Worm (Caenorhabditis elegans): ENCODE measurements around the gene fbxb-55.

DNA sequence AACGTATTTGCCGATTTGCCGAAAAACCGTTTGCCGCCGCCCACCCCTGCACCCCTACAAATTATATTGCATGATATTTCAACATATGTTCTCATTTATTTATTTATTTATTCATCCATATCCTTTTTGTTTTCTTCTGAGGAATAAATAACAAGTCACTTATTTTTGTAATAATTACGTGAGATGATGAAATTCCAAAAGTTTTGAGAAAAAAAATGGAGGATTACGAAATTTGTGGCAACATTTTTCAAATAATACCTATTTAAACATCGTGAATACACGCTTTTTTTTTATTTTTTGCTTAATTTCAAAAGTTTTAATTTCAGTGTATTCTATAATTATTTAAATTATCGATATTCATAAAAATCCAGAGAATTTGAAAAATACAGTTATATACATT is 28.4 kb downstream of the fbxb-55 start:
- TF ChIP-seq nhr-77 (tag; optimal IDR thresholded peaks at IDR 0.05): no peak
- no peak for TF ChIP-seq nhr-23 (tag; optimal IDR thresholded peaks at IDR 0.05)
- TF ChIP-seq R02D3.7 (tag; optimal IDR thresholded peaks at IDR 0.05): no peak
- TF ChIP-seq ama-1 (optimal IDR thresholded peaks at IDR 0.05): no peak
- TF ChIP-seq unc-62 (GFP tag; optimal IDR thresholded peaks at IDR 0.05): no peak
- TF ChIP-seq fos-1 (tag; optimal IDR thresholded peaks at IDR 0.05): no peak
- TF ChIP-seq dmd-4 (tag; optimal IDR thresholded peaks at IDR 0.05): no peak
- TF ChIP-seq nhr-6 (tag; optimal IDR thresholded peaks at IDR 0.05): no peak
- no peak for TF ChIP-seq zag-1 (tag; optimal IDR thresholded peaks at IDR 0.05)
- no peak for TF ChIP-seq skn-1 (tag; optimal IDR thresholded peaks at IDR 0.05)
